Worm (Caenorhabditis elegans) whole organism, L2 larva: ENCODE data around the gene F36D4.4.

Experiments used
- ama-1 ChIP-seq: fragments of 150-350 bp; optimal IDR thresholded peaks from 2 replicates; lab custom pipeline; 2018; ENCODE audit warnings: inconsistent platforms
- blmp-1 ChIP-seq: sonication (generic microtip); optimal IDR thresholded peaks from 2 replicates; lab custom pipeline; 2017; ENCODE audit warnings: missing genetic modification characterization, mild to moderate bottlenecking, missing compliant biosample characterization, antibody characterized with exemption, moderate library complexity; ENCODE audit not compliant: insufficient read depth
- ceh-82 ChIP-seq: fragments of 150-350 bp; optimal IDR thresholded peaks from 2 replicates; lab custom pipeline; 2014; ENCODE audit warnings: missing biosample characterization, missing genetic modification characterization
- egl-27 ChIP-seq: sonication (generic microtip); optimal IDR thresholded peaks from 3 replicates; lab custom pipeline; 2017; ENCODE audit warnings: missing biosample characterization, missing genetic modification reagents, missing genetic modification characterization
- elt-1 ChIP-seq: fragments of 150-350 bp; optimal IDR thresholded peaks from 2 replicates; lab custom pipeline; 2014; ENCODE audit warnings: missing biosample characterization, missing genetic modification characterization
- gmeb-1 ChIP-seq: fragments of 150-350 bp; optimal IDR thresholded peaks from 2 replicates; lab custom pipeline; 2014; ENCODE audit warnings: missing biosample characterization, missing genetic modification characterization
- lin-13 ChIP-seq: fragments of 150-350 bp; optimal IDR thresholded peaks from 2 replicates; lab custom pipeline; 2014; ENCODE audit warnings: missing biosample characterization, missing genetic modification reagents, missing genetic modification characterization
- nhr-10 ChIP-seq: sonication (generic microtip); optimal IDR thresholded peaks from 2 replicates; lab custom pipeline; 2017; ENCODE audit warnings: missing biosample characterization, missing genetic modification characterization
- nhr-237 ChIP-seq: fragments of 150-350 bp; optimal IDR thresholded peaks from 2 replicates; lab custom pipeline; 2014; ENCODE audit warnings: missing biosample characterization, missing genetic modification characterization
- sma-3 ChIP-seq: sonication (generic microtip); optimal IDR thresholded peaks from 2 replicates; lab custom pipeline; 2016; ENCODE audit warnings: missing genetic modification reagents, missing genetic modification characterization, missing compliant biosample characterization
- snpc-4 ChIP-seq: fragments of 150-350 bp; optimal IDR thresholded peaks from 2 replicates; lab custom pipeline; 2014; ENCODE audit warnings: missing biosample characterization, missing genetic modification characterization
- unc-62 ChIP-seq: fragments of 150-350 bp; optimal IDR thresholded peaks from 2 replicates; lab custom pipeline; 2014; ENCODE audit warnings: missing biosample characterization, missing genetic modification reagents, missing genetic modification characterization

- TF ChIP-seq sma-3 (GFP tag; lab: Kevin White, UChicago) (no peak), nhr-10 (no peak), unc-62 (GFP tag; lab: Kevin White, UChicago) (no peak), ceh-82 (tag; lab: Kevin White, UChicago) (no peak), snpc-4 (tag; lab: Kevin White, UChicago) (no peak), blmp-1 (no peak), elt-1 (tag; lab: Kevin White, UChicago) (no peak), egl-27 (tag; lab: Kevin White, UChicago) (no peak), ama-1 (lab: Kevin White, UChicago) (no peak), lin-13 (GFP tag; lab: Kevin White, UChicago) (no peak), nhr-237 (no peak), gmeb-1 (tag; lab: Kevin White, UChicago) (no peak)
Observed at ce11 chrV:9359674-9360073, 54.7 kb downstream of the F36D4.4 start, which contains the start of gene gpa-3.
